Worm (Caenorhabditis elegans) whole organism, dauer: ENCODE results near the gene snrp-40.1.

ENCODE experiments used
- unc-62 ChIP-seq: sonication (generic microtip); optimal IDR thresholded peaks from 2 replicates; lab custom pipeline; 2017; ENCODE audit warnings: missing biosample characterization, missing genetic modification reagents, missing genetic modification characterization

snrp-40.1 gene

ce11 chrX:11310285-11310838 lies 10.8 kb upstream of the snrp-40.1 start, which contains the start of gene F08G12.5:
Gene F08G12.5, minus strand, starts transcription at chrX:11310285.
- no peak for TF ChIP-seq unc-62 (GFP tag; lab: Kevin White, UChicago)

ce11 chrX:11307056-11307455 lies 7.5 kb upstream of the snrp-40.1 start, which contains the start of gene vhl-1:
Gene vhl-1, plus strand, starts transcription at chrX:11307356.
- TF ChIP-seq unc-62 (GFP tag; lab: Kevin White, UChicago), result no peak

ce11 chrX:11305773-11306172 lies 6.2 kb upstream of the snrp-40.1 start, which contains the start of gene F08G12.1:
Gene F08G12.1, minus strand, starts transcription at chrX:11305873.
- no peak for TF ChIP-seq unc-62 (GFP tag; lab: Kevin White, UChicago)

ce11 chrX:11296683-11297365 lies 2.8 kb downstream of the snrp-40.1 start, which contains the start of gene inx-2:
Gene inx-2, minus strand, starts transcription at chrX:11296733.
- TF ChIP-seq unc-62 (GFP tag; lab: Kevin White, UChicago), result no peak

ce11 chrX:11290528-11290927 lies 9.1 kb downstream of the snrp-40.1 start:
- TF ChIP-seq unc-62 (GFP tag; lab: Kevin White, UChicago), result no peak

- no peak for TF ChIP-seq unc-62 (GFP tag; lab: Kevin White, UChicago)
Measured at ce11 chrX:11289925-11290324, 9.7 kb downstream of the snrp-40.1 start.

- TF ChIP-seq unc-62 (GFP tag; lab: Kevin White, UChicago), result no peak
Measured at ce11 chrX:11287617-11288016, 12.0 kb downstream of the snrp-40.1 start, which contains the start of gene F38B2.4. Gene F38B2.4, minus strand, starts transcription at chrX:11287717.

ce11 chrX:11286246-11286645 lies 13.3 kb downstream of the snrp-40.1 start, which contains the start of gene F38B2.3:
Gene F38B2.3, minus strand, starts transcription at chrX:11286346.
- no peak for TF ChIP-seq unc-62 (GFP tag; lab: Kevin White, UChicago)

ce11 chrX:11281148-11281547 lies 18.4 kb downstream of the snrp-40.1 start, which contains the start of gene F38B2.6:
Gene F38B2.6, minus strand, starts transcription at chrX:11281248.
- TF ChIP-seq unc-62 (GFP tag; lab: Kevin White, UChicago), result no peak

- no peak for TF ChIP-seq unc-62 (GFP tag; lab: Kevin White, UChicago)
Measured at ce11 chrX:11279276-11279675, 20.3 kb downstream of the snrp-40.1 start, which contains the start of gene F38B2.2. Gene F38B2.2, minus strand, starts transcription at chrX:11279376.

ce11 chrX:11270882-11271281 lies 28.7 kb downstream of the snrp-40.1 start, which contains the start of gene ifa-1:
Gene ifa-1, plus strand, starts transcription at chrX:11271182.
- TF ChIP-seq unc-62 (GFP tag; lab: Kevin White, UChicago), result no peak

- TF ChIP-seq unc-62 (GFP tag; lab: Kevin White, UChicago), result no peak
Measured at ce11 chrX:11268970-11269369, 30.6 kb downstream of the snrp-40.1 start, which contains the start of gene C03A3.3. Gene C03A3.3, minus strand, starts transcription at chrX:11269070.

ce11 chrX:11266711-11267110 lies 32.9 kb downstream of the snrp-40.1 start, which contains the start of gene C03A3.9:
Gene C03A3.9, plus strand, starts transcription at chrX:11267011.
- TF ChIP-seq unc-62 (GFP tag; lab: Kevin White, UChicago), result no peak

ce11 chrX:11264715-11265114 lies 34.9 kb downstream of the snrp-40.1 start:
- no peak for TF ChIP-seq unc-62 (GFP tag; lab: Kevin White, UChicago)

- TF ChIP-seq unc-62 (GFP tag; lab: Kevin White, UChicago), result no peak
Measured at ce11 chrX:11262319-11263074, 37.1 kb downstream of the snrp-40.1 start, which contains the start of gene C03A3.2. Gene C03A3.2, plus strand, starts transcription at chrX:11262848.
